Worm (Caenorhabditis elegans) whole organism, early embryonic: ENCODE data around the gene C47E8.11.

ENCODE experiments used
- B0310.2 ChIP-seq: sonication (generic microtip); optimal IDR thresholded peaks from 2 replicates; lab custom pipeline; 2016; ENCODE audit warnings: mild to moderate bottlenecking, missing genetic modification characterization, missing compliant biosample characterization
- aly-1 ChIP-seq: sonication (generic microtip); optimal IDR thresholded peaks from 2 replicates; lab custom pipeline; 2016; ENCODE audit warnings: missing genetic modification characterization, missing compliant biosample characterization
- ama-1 ChIP-seq: fragments of 150-350 bp; optimal IDR thresholded peaks from 2 replicates; lab custom pipeline; 2014
- ceh-13 ChIP-seq: fragments of 200-800 bp; sonication (Bioruptor generic); optimal IDR thresholded peaks from 2 replicates; lab custom pipeline; 2018; ENCODE audit warnings: mild to moderate bottlenecking, missing genetic modification characterization, missing compliant biosample characterization
- ceh-36 ChIP-seq: sonication (generic microtip); optimal IDR thresholded peaks from 2 replicates; lab custom pipeline; 2016; ENCODE audit warnings: missing genetic modification characterization, inconsistent platforms, missing compliant biosample characterization
- hmbx-1 ChIP-seq: sonication (generic microtip); optimal IDR thresholded peaks from 2 replicates; lab custom pipeline; 2016; ENCODE audit warnings: mild to moderate bottlenecking, missing genetic modification characterization, missing compliant biosample characterization
- hmg-4 ChIP-seq: fragments of 200-800 bp; sonication (Bioruptor generic); optimal IDR thresholded peaks from 2 replicates; lab custom pipeline; 2018; ENCODE audit warnings: mild to moderate bottlenecking, missing genetic modification characterization, missing compliant biosample characterization
- tbx-11 ChIP-seq: fragments of 200-800 bp; sonication (Bioruptor generic); IDR thresholded peaks from 2 replicates; pipeline ENCODE4 v1.3.6; 2022; ENCODE audit warnings: missing genetic modification characterization, missing compliant biosample characterization
- tbx-37 ChIP-seq: fragments of 200-800 bp; sonication (Bioruptor generic); conservative IDR thresholded peaks from 2 replicates; pipeline ENCODE4 v1.3.6; 2022; ENCODE audit warnings: missing genetic modification reagents, missing genetic modification characterization, missing compliant biosample characterization
- tra-4 ChIP-seq: sonication (generic microtip); optimal IDR thresholded peaks from 2 replicates; lab custom pipeline; 2017; ENCODE audit warnings: missing genetic modification characterization, missing compliant biosample characterization

- TF ChIP-seq ceh-36 (no peak), ama-1 (lab: Kevin White, UChicago) (no peak), hmbx-1 (no peak), hmg-4 (GFP tag; lab: Kevin White, UChicago) (no peak), tbx-37 (GFP tag; lab: Robert Waterston, UW) (no peak), tbx-11 (no peak), B0310.2 (tag; lab: Kevin White, UChicago) (no peak), aly-1 (tag; lab: Kevin White, UChicago) (no peak), ceh-13 (GFP tag; lab: Kevin White, UChicago) (no peak), tra-4 (tag; lab: Kevin White, UChicago) (no peak)
Measured at ce11 chrV:14663006-14663405, 25.4 kb upstream of the C47E8.11 start, which contains the start of gene C47E8.9.
